Worm (Caenorhabditis elegans) whole organism, L1 larva: ENCODE results near the gene spe-39.

ENCODE experiments used
- ceh-82 ChIP-seq, 3 experiments: fragments of 150-350 bp in 1 of 3; sonication (generic microtip) in 2 of 3; optimal IDR thresholded peaks; 2 replicates each; lab custom pipeline; 2014 to 2017; ENCODE audit warnings: missing biosample characterization in 3 of 3, missing genetic modification characterization in 3 of 3
- ces-1 ChIP-seq: fragments of 150-350 bp; optimal IDR thresholded peaks from 2 replicates; lab custom pipeline; 2014; ENCODE audit warnings: missing biosample characterization, missing genetic modification reagents, missing genetic modification characterization
- egl-27 ChIP-seq, 2 experiments: fragments of 150-350 bp in 1 of 2; sonication (generic microtip); optimal IDR thresholded peaks; 3 replicates each; lab custom pipeline; 2017 to 2018; ENCODE audit warnings: missing biosample characterization in 2 of 2, missing genetic modification characterization in 2 of 2, missing genetic modification reagents in 2 of 2
- fkh-10 ChIP-seq: sonication (generic microtip); optimal IDR thresholded peaks from 2 replicates; lab custom pipeline; 2017; ENCODE audit warnings: missing biosample characterization, missing genetic modification reagents, missing genetic modification characterization
- jun-1 ChIP-seq: fragments of 150-350 bp; optimal IDR thresholded peaks from 2 replicates; lab custom pipeline; 2014; ENCODE audit warnings: missing biosample characterization, missing genetic modification reagents, missing genetic modification characterization
- lsy-2 ChIP-seq, 2 experiments: fragments of 150-350 bp; optimal IDR thresholded peaks; 2 replicates each; lab custom pipeline; 2014; ENCODE audit warnings: missing biosample characterization in 2 of 2, missing genetic modification characterization in 2 of 2
- nhr-12 ChIP-seq: sonication (generic microtip); optimal IDR thresholded peaks from 2 replicates; lab custom pipeline; 2017; ENCODE audit warnings: missing biosample characterization, missing genetic modification characterization
- nhr-237 ChIP-seq: fragments of 150-350 bp; optimal IDR thresholded peaks from 2 replicates; lab custom pipeline; 2014; ENCODE audit warnings: missing biosample characterization, missing genetic modification characterization
- snpc-4 ChIP-seq: fragments of 150-350 bp; optimal IDR thresholded peaks from 2 replicates; lab custom pipeline; 2014; ENCODE audit warnings: missing biosample characterization, missing genetic modification characterization
- swsn-7 ChIP-seq: sonication (generic microtip); optimal IDR thresholded peaks from 2 replicates; lab custom pipeline; 2016; ENCODE audit warnings: missing genetic modification characterization, missing compliant biosample characterization
- unc-62 ChIP-seq: fragments of 150-350 bp; optimal IDR thresholded peaks from 2 replicates; lab custom pipeline; 2014; ENCODE audit warnings: missing biosample characterization, missing genetic modification reagents, missing genetic modification characterization

ce11 chrV:6767576-6767975, 17.7 kb upstream of the spe-39 start:
- TF ChIP-seq lsy-2 (tag; optimal IDR thresholded peaks at IDR 0.05; lab: Kevin White, UChicago) (no peak), nhr-12 (no peak), fkh-10 (GFP tag; lab: Kevin White, UChicago) (no peak), nhr-237 (no peak), snpc-4 (no peak), swsn-7 (tag; lab: Kevin White, UChicago) (no peak), unc-62 (no peak), egl-27 (tag; optimal IDR thresholded peaks at IDR 0.05; lab: Kevin White, UChicago) (no peak), ces-1 (GFP tag; lab: Kevin White, UChicago) (no peak), jun-1 (tag; lab: Kevin White, UChicago) (no peak), ceh-82 (tag; optimal IDR thresholded peaks at IDR 0.05; lab: Kevin White, UChicago) (no peak)
